Fruit fly (Drosophila melanogaster) whole organism, embryonic: ENCODE measurements around the gene svp.

ENCODE experiments used
- Atf3 ChIP-seq: fragments of 200-800 bp; sonication (Bioruptor generic); optimal IDR thresholded peaks from 3 replicates; lab custom pipeline; 2016; ENCODE audit warnings: missing biosample characterization, missing genetic modification characterization
- Blimp-1 ChIP-seq: fragments of 200-800 bp; sonication (Bioruptor generic); optimal IDR thresholded peaks from 3 replicates; lab custom pipeline; 2018; ENCODE audit warnings: missing biosample characterization, missing genetic modification characterization, mild to moderate bottlenecking, moderate library complexity, missing genetic modification reagents
- CG10366 ChIP-seq: fragments of 200-800 bp; sonication (Bioruptor generic); IDR thresholded peaks from 2 replicates; pipeline ENCODE4 v1.3.6; 2022; ENCODE audit warnings: missing biosample characterization, missing genetic modification characterization
- CG12104 ChIP-seq: fragments of 200-800 bp; sonication (Bioruptor generic); optimal IDR thresholded peaks from 3 replicates; lab custom pipeline; 2016; ENCODE audit warnings: missing biosample characterization, missing genetic modification characterization
- CG12659 ChIP-seq: fragments of 200-800 bp; sonication (Bioruptor generic); optimal IDR thresholded peaks from 3 replicates; lab custom pipeline; 2017; ENCODE audit warnings: mild to moderate bottlenecking, missing biosample characterization, missing genetic modification reagents, missing genetic modification characterization
- CG14050 ChIP-seq: fragments of 200-800 bp; sonication (Bioruptor generic); IDR thresholded peaks from 3 replicates; pipeline ENCODE4 v1.3.6; 2022; ENCODE audit warnings: missing biosample characterization, missing genetic modification characterization
- CG15696 ChIP-seq: fragments of 200-800 bp; sonication (Bioruptor generic); optimal IDR thresholded peaks from 2 replicates; lab custom pipeline; 2019; ENCODE audit warnings: missing biosample characterization, mild to moderate bottlenecking, missing genetic modification characterization, moderate library complexity
- CG2120 ChIP-seq: fragments of 200-800 bp; sonication (Bioruptor generic); optimal IDR thresholded peaks from 3 replicates; lab custom pipeline; 2016; ENCODE audit warnings: missing biosample characterization, missing genetic modification characterization
- CG2712 ChIP-seq: fragments of 200-800 bp; optimal IDR thresholded peaks from 3 replicates; lab custom pipeline; 2019; ENCODE audit warnings: missing biosample characterization, mild to moderate bottlenecking, missing genetic modification characterization, moderate library complexity
- CG31224 ChIP-seq: fragments of 200-800 bp; sonication (Bioruptor generic); IDR thresholded peaks from 2 replicates; pipeline ENCODE4 v1.3.6; 2022; ENCODE audit warnings: missing biosample characterization, missing genetic modification characterization
- CG31441 ChIP-seq: fragments of 200-800 bp; sonication (Bioruptor generic); IDR thresholded peaks from 2 replicates; pipeline ENCODE4 v1.3.6; 2022; ENCODE audit warnings: missing biosample characterization, missing genetic modification characterization
- CG33557 ChIP-seq: fragments of 200-800 bp; sonication (Bioruptor generic); optimal IDR thresholded peaks from 2 replicates; lab custom pipeline; 2019; ENCODE audit warnings: missing biosample characterization, mild to moderate bottlenecking, missing genetic modification characterization, moderate library complexity
- CG4820 ChIP-seq: fragments of 200-800 bp; sonication (Bioruptor generic); optimal IDR thresholded peaks from 3 replicates; lab custom pipeline; 2016; ENCODE audit warnings: missing biosample characterization, missing genetic modification characterization
- CG6813 ChIP-seq: fragments of 200-800 bp; sonication (Bioruptor generic); optimal IDR thresholded peaks from 2 replicates; lab custom pipeline; 2017; ENCODE audit warnings: missing biosample characterization, missing genetic modification characterization, mild to moderate bottlenecking, moderate library complexity, missing genetic modification reagents
- CG7839 ChIP-seq: fragments of 200-800 bp; sonication (Bioruptor generic); optimal IDR thresholded peaks from 3 replicates; lab custom pipeline; 2018; ENCODE audit warnings: missing biosample characterization, mild to moderate bottlenecking, missing genetic modification characterization, moderate library complexity
- CG7987 ChIP-seq: fragments of 200-800 bp; sonication (Bioruptor generic); optimal IDR thresholded peaks from 2 replicates; lab custom pipeline; 2018; ENCODE audit warnings: missing biosample characterization, mild to moderate bottlenecking, missing genetic modification characterization, moderate library complexity
- D ChIP-seq, 2 experiments: fragments of 200-800 bp in 1 of 2; fragments of >200 bp in 1 of 2; sonication (Bioruptor generic) in 1 of 2; optimal IDR thresholded peaks; 2 replicates in 1 of 2; 3 replicates in 1 of 2; lab custom pipeline; 2017; ENCODE audit warnings: mild to moderate bottlenecking in 1 of 2, missing biosample characterization in 1 of 2, missing genetic modification characterization in 1 of 2, missing genetic modification reagents in 1 of 2
- D19A ChIP-seq: fragments of 200-800 bp; optimal IDR thresholded peaks from 3 replicates; lab custom pipeline; 2019; ENCODE audit warnings: missing biosample characterization, mild to moderate bottlenecking, missing genetic modification characterization, moderate library complexity
- HLH4C ChIP-seq: fragments of 200-800 bp; sonication (Bioruptor generic); IDR thresholded peaks from 3 replicates; pipeline ENCODE4 v1.3.6; 2022; ENCODE audit warnings: missing biosample characterization, missing genetic modification characterization; ENCODE audit not compliant: partially characterized antibody
- HmgD ChIP-seq: fragments of 200-800 bp; sonication (Bioruptor generic); optimal IDR thresholded peaks from 3 replicates; lab custom pipeline; 2016; ENCODE audit warnings: missing biosample characterization, missing genetic modification characterization
- Hr3 ChIP-seq: fragments of 200-800 bp; sonication (Bioruptor generic); optimal IDR thresholded peaks from 3 replicates; lab custom pipeline; 2016; ENCODE audit warnings: missing biosample characterization, missing genetic modification characterization
- Hr51 ChIP-seq, 2 experiments: fragments of 200-800 bp; sonication (Bioruptor generic); optimal IDR thresholded peaks; 2 replicates in 1 of 2; 3 replicates in 1 of 2; lab custom pipeline; 2016 to 2018; ENCODE audit warnings: missing biosample characterization in 2 of 2, missing genetic modification characterization in 2 of 2, mild to moderate bottlenecking in 1 of 2, moderate library complexity in 1 of 2
- Neu2 ChIP-seq: fragments of 200-800 bp; sonication (Bioruptor generic); optimal IDR thresholded peaks from 3 replicates; lab custom pipeline; 2016; ENCODE audit warnings: missing biosample characterization, missing genetic modification characterization, borderline replicate concordance
- Oli ChIP-seq: fragments of 200-800 bp; sonication (Bioruptor generic); optimal IDR thresholded peaks from 2 replicates; lab custom pipeline; 2018; ENCODE audit warnings: missing biosample characterization, mild to moderate bottlenecking, missing genetic modification characterization, moderate library complexity
- Sox102F ChIP-seq: fragments of 200-800 bp; sonication (Bioruptor generic); optimal IDR thresholded peaks from 2 replicates; lab custom pipeline; 2018; ENCODE audit warnings: missing biosample characterization, mild to moderate bottlenecking, missing genetic modification characterization, moderate library complexity
- YL-1 ChIP-seq: fragments of 200-800 bp; sonication (Bioruptor generic); optimal IDR thresholded peaks from 3 replicates; lab custom pipeline; 2017; ENCODE audit warnings: missing biosample characterization, mild to moderate bottlenecking, missing genetic modification characterization
- amos ChIP-seq: fragments of 200-800 bp; sonication (Bioruptor generic); IDR thresholded peaks from 2 replicates; pipeline ENCODE4 v1.3.6; 2022; ENCODE audit warnings: missing biosample characterization, missing genetic modification characterization; ENCODE audit not compliant: partially characterized antibody
- bowl ChIP-seq: fragments of 200-800 bp; sonication (Bioruptor generic); IDR thresholded peaks from 2 replicates; pipeline ENCODE4 v1.3.6; 2022; ENCODE audit warnings: missing biosample characterization, missing genetic modification characterization
- danr ChIP-seq: fragments of 200-800 bp; sonication (Bioruptor generic); IDR thresholded peaks from 2 replicates; pipeline ENCODE4 v1.3.6; 2022; ENCODE audit warnings: missing biosample characterization, missing genetic modification characterization
- dmrt11E ChIP-seq: fragments of 200-800 bp; sonication (Bioruptor generic); optimal IDR thresholded peaks from 3 replicates; lab custom pipeline; 2018; ENCODE audit warnings: missing biosample characterization, mild to moderate bottlenecking, missing genetic modification characterization, moderate library complexity
- ems ChIP-seq: fragments of 200-800 bp; sonication (Bioruptor generic); optimal IDR thresholded peaks from 3 replicates; lab custom pipeline; 2016; ENCODE audit warnings: missing biosample characterization, missing genetic modification characterization
- gem ChIP-seq: fragments of 200-800 bp; sonication (Bioruptor generic); optimal IDR thresholded peaks from 2 replicates; lab custom pipeline; 2019; ENCODE audit warnings: missing biosample characterization, mild to moderate bottlenecking, missing genetic modification characterization, moderate library complexity
- grn ChIP-seq: fragments of 200-800 bp; sonication (Bioruptor generic); optimal IDR thresholded peaks from 3 replicates; lab custom pipeline; 2017; ENCODE audit warnings: missing biosample characterization, missing genetic modification characterization
- her ChIP-seq: fragments of 200-800 bp; sonication (Bioruptor generic); optimal IDR thresholded peaks from 2 replicates; lab custom pipeline; 2016; ENCODE audit warnings: missing biosample characterization, missing genetic modification characterization
- jing ChIP-seq: fragments of 200-800 bp; sonication (Bioruptor generic); optimal IDR thresholded peaks from 2 replicates; lab custom pipeline; 2018; ENCODE audit warnings: missing biosample characterization, mild to moderate bottlenecking, missing genetic modification characterization
- lola ChIP-seq, 3 experiments: fragments of >200 bp in 2 of 3; fragments of 200-800 bp in 1 of 3; sonication (Bioruptor generic) in 1 of 3; optimal IDR thresholded peaks; 2 replicates each; lab custom pipeline; 2017 to 2019; ENCODE audit warnings: missing biosample characterization in 3 of 3, missing genetic modification characterization in 3 of 3, mild to moderate bottlenecking in 1 of 3, moderate library complexity in 1 of 3
- otp ChIP-seq: fragments of 200-800 bp; sonication (Bioruptor generic); IDR thresholded peaks from 3 replicates; pipeline ENCODE4, ENCODE4 v1.3.6; 2022; ENCODE audit warnings: missing biosample characterization, missing genetic modification characterization
- prd ChIP-seq, 3 experiments: fragments of >200 bp in 2 of 3; fragments of 200-800 bp in 1 of 3; sonication (Bioruptor generic) in 1 of 3; optimal IDR thresholded peaks in 2 of 3; IDR thresholded peaks in 1 of 3; 2 replicates in 2 of 3; 3 replicates in 1 of 3; pipeline versions ENCODE4 v1.3.6 to Lab custom; 2017 to 2022; ENCODE audit warnings: missing biosample characterization in 1 of 3, missing genetic modification characterization in 1 of 3
- pros ChIP-seq: fragments of 200-800 bp; sonication (Bioruptor generic); optimal IDR thresholded peaks from 3 replicates; lab custom pipeline; 2019; ENCODE audit warnings: missing biosample characterization, mild to moderate bottlenecking, missing genetic modification characterization, moderate library complexity
- sens ChIP-seq: fragments of 200-800 bp; sonication (Bioruptor generic); peaks from one replicate; lab custom pipeline; 2016; ENCODE audit warnings: missing biosample characterization, missing genetic modification characterization
- shn ChIP-seq: fragments of 200-800 bp; sonication (Bioruptor generic); optimal IDR thresholded peaks from 3 replicates; lab custom pipeline; 2016; ENCODE audit warnings: missing biosample characterization, missing genetic modification characterization
- sisA ChIP-seq: fragments of 200-800 bp; sonication (Bioruptor generic); IDR thresholded peaks from 2 replicates; pipeline ENCODE4 v1.3.6; 2022; ENCODE audit warnings: missing biosample characterization, missing genetic modification characterization
- sna ChIP-seq: fragments of 200-800 bp; sonication (Bioruptor generic); IDR thresholded peaks from 2 replicates; pipeline ENCODE4 v1.3.6; 2022; ENCODE audit warnings: missing biosample characterization, missing genetic modification characterization; ENCODE audit not compliant: partially characterized antibody
- sob ChIP-seq: fragments of 200-800 bp; sonication (Bioruptor generic); IDR thresholded peaks from 2 replicates; pipeline ENCODE4 v1.3.6; 2022; ENCODE audit warnings: missing biosample characterization, missing genetic modification characterization
- sr ChIP-seq: fragments of 200-800 bp; sonication (Bioruptor generic); IDR thresholded peaks from 3 replicates; pipeline ENCODE4 v1.3.6; 2022; ENCODE audit warnings: missing biosample characterization, missing genetic modification characterization
- stwl ChIP-seq: fragments of 200-800 bp; sonication (Bioruptor generic); optimal IDR thresholded peaks from 3 replicates; lab custom pipeline; 2018; ENCODE audit warnings: missing biosample characterization, mild to moderate bottlenecking, missing genetic modification characterization, moderate library complexity
- tin ChIP-seq: fragments of 200-800 bp; sonication (Bioruptor generic); optimal IDR thresholded peaks from 3 replicates; lab custom pipeline; 2016; ENCODE audit warnings: missing biosample characterization, missing genetic modification characterization
- tll ChIP-seq, 2 experiments: fragments of 200-800 bp in 1 of 2; fragments of >200 bp in 1 of 2; sonication (Bioruptor generic) in 1 of 2; optimal IDR thresholded peaks; 2 replicates each; lab custom pipeline; 2017 to 2019; ENCODE audit warnings: missing biosample characterization in 2 of 2, missing genetic modification characterization in 2 of 2, mild to moderate bottlenecking in 1 of 2, moderate library complexity in 1 of 2
- zen ChIP-seq: fragments of 200-800 bp; sonication (Bioruptor generic); optimal IDR thresholded peaks from 3 replicates; lab custom pipeline; 2018; ENCODE audit warnings: missing biosample characterization, mild to moderate bottlenecking, missing genetic modification characterization, moderate library complexity

Gene svp

dm6 chr3R:12345989-12346388 is 87.5 kb downstream of the svp start (continued):
- TF ChIP-seq zen (tag; lab: Kevin White, UChicago) (no peak), D (optimal IDR thresholded peaks at IDR 0.05; lab: Kevin White, UChicago) (no peak), D (GFP tag; optimal IDR thresholded peaks at IDR 0.05; lab: Kevin White, UChicago) (peak; percentile 26), CG31224 (GFP tag; lab: Robert Waterston, UW) (no peak), sisA (GFP tag; lab: Robert Waterston, UW) (no peak), Hr3 (GFP tag; lab: Kevin White, UChicago) (no peak), CG31441 (peak; percentile 62; the same call in 1 of the 2 replicates), Neu2 (no peak), Hr51 (GFP tag; optimal IDR thresholded peaks at IDR 0.05; lab: Kevin White, UChicago) (peak in 1 of 2 experiments; percentile 20), CG10366 (no peak), sob (GFP tag; lab: Robert Waterston, UW) (no peak), prd (optimal IDR thresholded peaks at IDR 0.05; lab: Kevin White, UChicago) (no peak), prd (GFP tag; IDR thresholded peaks at IDR 0.05; lab: Robert Waterston, UW) (peak; percentile 32; the same call in 1 of the 3 replicates), CG4820 (GFP tag; lab: Kevin White, UChicago) (peak; percentile 0), CG14050 (GFP tag; lab: Robert Waterston, UW) (no peak), grn (no peak), bowl (GFP tag; lab: Robert Waterston, UW) (no peak), sens (GFP tag; lab: Kevin White, UChicago) (peak; percentile 30), pros (no peak), stwl (no peak), sna (GFP tag; lab: Robert Waterston, UW) (no peak), HLH4C (GFP tag; lab: Robert Waterston, UW) (no peak), tin (GFP tag; lab: Kevin White, UChicago) (no peak), Oli (tag; lab: Kevin White, UChicago) (peak; percentile 8), ems (GFP tag; lab: Kevin White, UChicago) (no peak), CG12104 (peak; percentile 12), CG12659 (GFP tag; lab: Kevin White, UChicago) (no peak), Sox102F (GFP tag; lab: Kevin White, UChicago) (peak; percentile 37), tll (GFP tag; optimal IDR thresholded peaks at IDR 0.05; lab: Kevin White, UChicago) (no peak), CG33557 (no peak), gem (tag; lab: Kevin White, UChicago) (peak; percentile 60), CG2712 (tag; lab: Kevin White, UChicago) (peak; percentile 63), CG7839 (tag; lab: Kevin White, UChicago) (peak; percentile 35), lola (GFP tag; optimal IDR thresholded peaks at IDR 0.05; lab: Kevin White, UChicago) (peak in 1 of 3 experiments; percentile 17), HmgD (no peak), CG7987 (GFP tag; lab: Kevin White, UChicago) (no peak), dmrt11E (peak; percentile 10), CG6813 (GFP tag; lab: Kevin White, UChicago) (no peak), YL-1 (GFP tag; lab: Kevin White, UChicago) (no peak), CG15696 (tag; lab: Kevin White, UChicago) (no peak), Blimp-1 (peak; percentile 51), CG2120 (no peak), her (GFP tag; lab: Kevin White, UChicago) (no peak), D19A (tag; lab: Kevin White, UChicago) (peak; percentile 11), danr (GFP tag; lab: Robert Waterston, UW) (no peak), sr (GFP tag; lab: Robert Waterston, UW) (no peak), Atf3 (GFP tag; lab: Kevin White, UChicago) (no peak), shn (GFP tag; lab: Kevin White, UChicago) (no peak), otp (GFP tag; lab: Robert Waterston, UW) (no peak), amos (no peak), jing (GFP tag; lab: Kevin White, UChicago) (no peak)
